Fruit fly (Drosophila melanogaster) whole organism, prepupa: ENCODE results near the gene CG31715.

Experiments
- Blimp-1 ChIP-seq: fragments of 200-800 bp; sonication (Bioruptor generic); optimal IDR thresholded peaks from 3 replicates; lab custom pipeline; 2017; ENCODE audit warnings: missing biosample characterization, missing genetic modification characterization, mild to moderate bottlenecking, moderate library complexity, missing genetic modification reagents
- CG10631 ChIP-seq: fragments of 200-800 bp; sonication (Bioruptor generic); optimal IDR thresholded peaks from 2 replicates; lab custom pipeline; 2016; ENCODE audit warnings: missing biosample characterization, missing genetic modification characterization
- CG10669 ChIP-seq: fragments of 200-800 bp; sonication (Bioruptor generic); optimal IDR thresholded peaks from 3 replicates; lab custom pipeline; 2018; ENCODE audit warnings: missing biosample characterization, mild to moderate bottlenecking, missing genetic modification characterization, moderate library complexity
- CG11294 ChIP-seq: fragments of 200-800 bp; sonication (Bioruptor generic); IDR thresholded peaks from 2 replicates; pipeline ENCODE4 v1.3.6; 2022; ENCODE audit warnings: missing biosample characterization, missing genetic modification characterization
- CG11762 ChIP-seq: fragments of 200-800 bp; sonication (Bioruptor generic); optimal IDR thresholded peaks from 3 replicates; lab custom pipeline; 2016; ENCODE audit warnings: missing biosample characterization, missing genetic modification characterization; ENCODE audit not compliant: insufficient read depth
- CG11902 ChIP-seq: fragments of 200-800 bp; sonication (Bioruptor generic); optimal IDR thresholded peaks from 3 replicates; lab custom pipeline; 2016; ENCODE audit warnings: missing biosample characterization, missing genetic modification characterization
- CG15336 ChIP-seq: fragments of 200-800 bp; sonication (Bioruptor generic); IDR thresholded peaks from 2 replicates; pipeline ENCODE4 v1.3.6; 2022; ENCODE audit warnings: missing biosample characterization, missing genetic modification characterization
- CG1621 ChIP-seq: fragments of 200-800 bp; sonication (Bioruptor generic); optimal IDR thresholded peaks from 3 replicates; lab custom pipeline; 2018; ENCODE audit warnings: missing biosample characterization, mild to moderate bottlenecking, missing genetic modification characterization
- CG16779 ChIP-seq: fragments of 200-800 bp; sonication (Bioruptor generic); optimal IDR thresholded peaks from 3 replicates; lab custom pipeline; 2017; ENCODE audit warnings: missing biosample characterization, mild to moderate bottlenecking, missing genetic modification characterization
- CG3032 ChIP-seq: fragments of 200-800 bp; optimal IDR thresholded peaks from 2 replicates; lab custom pipeline; 2019; ENCODE audit warnings: missing biosample characterization, mild to moderate bottlenecking, missing genetic modification characterization, moderate library complexity
- CG31627 ChIP-seq: fragments of 200-800 bp; sonication (Bioruptor generic); optimal IDR thresholded peaks from 3 replicates; lab custom pipeline; 2016; ENCODE audit warnings: missing biosample characterization, missing genetic modification characterization
- CG34406 ChIP-seq: fragments of 200-800 bp; sonication (Bioruptor generic); optimal IDR thresholded peaks from 3 replicates; lab custom pipeline; 2016; ENCODE audit warnings: missing biosample characterization, missing genetic modification characterization
- CG3919 ChIP-seq: fragments of 200-800 bp; sonication (Bioruptor generic); optimal IDR thresholded peaks from 3 replicates; lab custom pipeline; 2016; ENCODE audit warnings: missing biosample characterization, missing genetic modification characterization
- CG6163 ChIP-seq: fragments of 200-800 bp; sonication (Bioruptor generic); IDR thresholded peaks from 3 replicates; pipeline ENCODE4 v1.3.6; 2022; ENCODE audit warnings: missing biosample characterization, missing genetic modification characterization
- CG6276 ChIP-seq: fragments of 200-800 bp; sonication (Bioruptor generic); optimal IDR thresholded peaks from 2 replicates; lab custom pipeline; 2017; ENCODE audit warnings: missing biosample characterization, mild to moderate bottlenecking, missing genetic modification characterization
- CG6792 ChIP-seq: fragments of 200-800 bp; sonication (Bioruptor generic); optimal IDR thresholded peaks from 3 replicates; lab custom pipeline; 2016; ENCODE audit warnings: missing biosample characterization, missing genetic modification characterization
- CG6808 ChIP-seq: fragments of 200-800 bp; sonication (Bioruptor generic); optimal IDR thresholded peaks from 3 replicates; lab custom pipeline; 2017; ENCODE audit warnings: missing biosample characterization, missing genetic modification characterization, mild to moderate bottlenecking, moderate library complexity, missing genetic modification reagents
- CG6854 ChIP-seq: fragments of 200-800 bp; sonication (Bioruptor generic); optimal IDR thresholded peaks from 2 replicates; lab custom pipeline; 2017; ENCODE audit warnings: missing biosample characterization, mild to moderate bottlenecking, missing genetic modification characterization
- CG8119 ChIP-seq: fragments of 200-800 bp; sonication (Bioruptor generic); IDR thresholded peaks from 3 replicates; pipeline ENCODE4 v1.3.6; 2022; ENCODE audit warnings: missing biosample characterization, missing genetic modification characterization
- CG8319 ChIP-seq: fragments of 200-800 bp; sonication (Bioruptor generic); optimal IDR thresholded peaks from 3 replicates; lab custom pipeline; 2016; ENCODE audit warnings: missing biosample characterization, missing genetic modification characterization
- CG9139 ChIP-seq: fragments of 200-800 bp; sonication (Bioruptor generic); optimal IDR thresholded peaks from 3 replicates; lab custom pipeline; 2017; ENCODE audit warnings: missing biosample characterization, mild to moderate bottlenecking, missing genetic modification characterization
- Eip78C ChIP-seq: fragments of 200-800 bp; sonication (Bioruptor generic); peaks from one replicate; lab custom pipeline; 2016; ENCODE audit warnings: missing biosample characterization, missing genetic modification characterization
- Eip93F ChIP-seq: fragments of 200-800 bp; sonication (Bioruptor generic); optimal IDR thresholded peaks from 2 replicates; lab custom pipeline; 2016; ENCODE audit warnings: missing biosample characterization, mild to moderate bottlenecking, missing genetic modification characterization
- Ets21C ChIP-seq: fragments of 200-800 bp; sonication (Bioruptor generic); optimal IDR thresholded peaks from 3 replicates; lab custom pipeline; 2016; ENCODE audit warnings: missing biosample characterization, missing genetic modification characterization
- Gug ChIP-seq: fragments of 200-800 bp; sonication (Bioruptor generic); IDR thresholded peaks from 2 replicates; pipeline ENCODE4 v1.3.6; 2022; ENCODE audit warnings: missing biosample characterization, missing genetic modification characterization
- Hr38 ChIP-seq: sonication (Bioruptor generic); optimal IDR thresholded peaks from 2 replicates; lab custom pipeline; 2016; ENCODE audit warnings: missing biosample characterization, missing genetic modification characterization
- Hr39 ChIP-seq: fragments of 200-800 bp; sonication (Bioruptor generic); optimal IDR thresholded peaks from 2 replicates; lab custom pipeline; 2016; ENCODE audit warnings: missing biosample characterization, missing genetic modification characterization
- Hr4 ChIP-seq: fragments of 200-800 bp; sonication (Bioruptor generic); optimal IDR thresholded peaks from 3 replicates; lab custom pipeline; 2016; ENCODE audit warnings: missing biosample characterization, missing genetic modification characterization
- Lpt ChIP-seq: fragments of 200-800 bp; sonication (Bioruptor generic); optimal IDR thresholded peaks from 3 replicates; lab custom pipeline; 2016; ENCODE audit warnings: missing biosample characterization, missing genetic modification characterization
- Met ChIP-seq: fragments of 200-800 bp; sonication (Bioruptor generic); optimal IDR thresholded peaks from 3 replicates; lab custom pipeline; 2016; ENCODE audit warnings: missing biosample characterization, missing genetic modification characterization
- OdsH ChIP-seq: fragments of 200-800 bp; sonication (Bioruptor generic); optimal IDR thresholded peaks from 3 replicates; lab custom pipeline; 2016; ENCODE audit warnings: missing biosample characterization, missing genetic modification characterization
- Smox ChIP-seq: fragments of 200-800 bp; sonication (Bioruptor generic); optimal IDR thresholded peaks from 3 replicates; lab custom pipeline; 2016; ENCODE audit warnings: missing biosample characterization, missing genetic modification characterization
- Sox102F ChIP-seq: fragments of 200-800 bp; sonication (Bioruptor generic); optimal IDR thresholded peaks from 2 replicates; lab custom pipeline; 2016; ENCODE audit warnings: missing biosample characterization, mild to moderate bottlenecking, missing genetic modification characterization
- Sox14 ChIP-seq: fragments of 200-800 bp; sonication (Bioruptor generic); optimal IDR thresholded peaks from 3 replicates; lab custom pipeline; 2016; ENCODE audit warnings: missing biosample characterization, missing genetic modification characterization
- Sox15 ChIP-seq: fragments of 200-800 bp; sonication (Bioruptor generic); optimal IDR thresholded peaks from 3 replicates; lab custom pipeline; 2016; ENCODE audit warnings: missing biosample characterization, missing genetic modification characterization
- achi ChIP-seq: fragments of 200-800 bp; sonication (Bioruptor generic); optimal IDR thresholded peaks from 3 replicates; lab custom pipeline; 2016; ENCODE audit warnings: missing biosample characterization, missing genetic modification characterization
- acj6 ChIP-seq: fragments of 200-800 bp; sonication (Bioruptor generic); optimal IDR thresholded peaks from 3 replicates; lab custom pipeline; 2016; ENCODE audit warnings: missing biosample characterization, missing genetic modification characterization
- cyc ChIP-seq: fragments of 200-800 bp; sonication (Bioruptor generic); optimal IDR thresholded peaks from 3 replicates; lab custom pipeline; 2016; ENCODE audit warnings: missing biosample characterization, missing genetic modification characterization
- dac ChIP-seq: fragments of 200-800 bp; sonication (Bioruptor generic); optimal IDR thresholded peaks from 2 replicates; lab custom pipeline; 2017; ENCODE audit warnings: missing biosample characterization, mild to moderate bottlenecking, missing genetic modification characterization
- dsx ChIP-seq: fragments of 200-800 bp; optimal IDR thresholded peaks from 3 replicates; lab custom pipeline; 2019; ENCODE audit warnings: missing biosample characterization, mild to moderate bottlenecking, missing genetic modification characterization, moderate library complexity; ENCODE audit not compliant: poor library complexity, severe bottlenecking
- eg ChIP-seq: fragments of 200-800 bp; sonication (Bioruptor generic); IDR thresholded peaks from 3 replicates; pipeline ENCODE4 v1.3.6; 2022; ENCODE audit warnings: missing biosample characterization, missing genetic modification characterization
- esn ChIP-seq: fragments of 200-800 bp; sonication (Bioruptor generic); optimal IDR thresholded peaks from 2 replicates; lab custom pipeline; 2016; ENCODE audit warnings: missing biosample characterization, mild to moderate bottlenecking, missing genetic modification characterization, moderate library complexity
- fd59A ChIP-seq: fragments of 200-800 bp; sonication (Bioruptor generic); optimal IDR thresholded peaks from 2 replicates; lab custom pipeline; 2017; ENCODE audit warnings: missing biosample characterization, mild to moderate bottlenecking, missing genetic modification characterization, missing genetic modification reagents
- fd85E ChIP-seq: fragments of 200-800 bp; sonication (Bioruptor generic); optimal IDR thresholded peaks from 3 replicates; lab custom pipeline; 2016; ENCODE audit warnings: missing biosample characterization, missing genetic modification characterization
- fkh ChIP-seq: fragments of 200-800 bp; sonication (Bioruptor generic); optimal IDR thresholded peaks from 3 replicates; lab custom pipeline; 2017; ENCODE audit warnings: missing biosample characterization, mild to moderate bottlenecking, missing genetic modification characterization, moderate library complexity
- lz ChIP-seq: fragments of 200-800 bp; sonication (Bioruptor generic); optimal IDR thresholded peaks from 3 replicates; lab custom pipeline; 2016; ENCODE audit warnings: missing biosample characterization, missing genetic modification characterization
- net ChIP-seq: fragments of 200-800 bp; sonication (Bioruptor generic); optimal IDR thresholded peaks from 3 replicates; lab custom pipeline; 2016; ENCODE audit warnings: missing biosample characterization, missing genetic modification characterization
- pdm3 ChIP-seq: fragments of 200-800 bp; sonication (Bioruptor generic); optimal IDR thresholded peaks from 3 replicates; lab custom pipeline; 2016; ENCODE audit warnings: missing biosample characterization, missing genetic modification characterization
- salr ChIP-seq, 2 experiments: fragments of 200-800 bp; sonication (Bioruptor generic); optimal IDR thresholded peaks; 3 replicates each; lab custom pipeline; 2016 to 2018; ENCODE audit warnings: missing biosample characterization in 2 of 2, missing genetic modification characterization in 2 of 2, mild to moderate bottlenecking in 1 of 2
- ss ChIP-seq, 2 experiments: fragments of 200-800 bp; sonication (Bioruptor generic); optimal IDR thresholded peaks; 2 replicates in 1 of 2; 3 replicates in 1 of 2; lab custom pipeline; 2017 to 2018; ENCODE audit warnings: mild to moderate bottlenecking in 2 of 2, missing biosample characterization in 2 of 2, missing genetic modification characterization in 2 of 2, moderate library complexity in 1 of 2
- svp ChIP-seq: fragments of 200-800 bp; sonication (Bioruptor generic); peaks from one replicate; lab custom pipeline; 2016; ENCODE audit warnings: missing biosample characterization, missing genetic modification characterization
- vri ChIP-seq: fragments of 200-800 bp; sonication (Bioruptor generic); optimal IDR thresholded peaks from 3 replicates; lab custom pipeline; 2016; ENCODE audit warnings: missing biosample characterization, mild to moderate bottlenecking, missing genetic modification characterization

The CG31715 gene

dm6 chr2L:10381890-10382450 is 40.6 kb downstream of the CG31715 start, which contains the start of gene CG5096:
Gene CG5096, plus strand, starts transcription at chr2L:10382263.
- TF ChIP-seq CG1621 (tag; lab: Kevin White, UChicago) (no peak), esn (GFP tag; lab: Kevin White, UChicago) (peak; percentile 81), fkh (GFP tag; lab: Kevin White, UChicago) (peak; percentile 33), Smox (no peak), CG11902 (GFP tag; lab: Kevin White, UChicago) (peak; percentile 14), CG15336 (GFP tag; lab: Robert Waterston, UW) (peak; percentile 67), OdsH (peak; percentile 55), CG16779 (tag; lab: Kevin White, UChicago) (no peak), Hr38 (GFP tag; lab: Kevin White, UChicago) (no peak), dac (GFP tag; lab: Kevin White, UChicago) (no peak), CG6792 (GFP tag; lab: Kevin White, UChicago) (peak; percentile 69), CG34406 (GFP tag; lab: Kevin White, UChicago) (peak; percentile 73), CG6276 (GFP tag; lab: Kevin White, UChicago) (no peak), Sox14 (GFP tag; lab: Kevin White, UChicago) (peak; percentile 63), CG31627 (GFP tag; lab: Kevin White, UChicago) (peak; percentile 59), fd59A (GFP tag; lab: Kevin White, UChicago) (no peak), ss (GFP tag; optimal IDR thresholded peaks at IDR 0.05; lab: Kevin White, UChicago) (no peak), CG6854 (GFP tag; lab: Kevin White, UChicago) (no peak), achi (GFP tag; lab: Kevin White, UChicago) (no peak), CG3919 (GFP tag; lab: Kevin White, UChicago) (no peak), Eip93F (peak; percentile 81), CG8319 (GFP tag; lab: Kevin White, UChicago) (peak; percentile 36), lz (peak; percentile 66), net (GFP tag; lab: Kevin White, UChicago) (no peak), Hr39 (GFP tag; lab: Kevin White, UChicago) (no peak), CG11762 (GFP tag; lab: Kevin White, UChicago) (peak; percentile 34), vri (GFP tag; lab: Kevin White, UChicago) (no peak), eg (GFP tag; lab: Robert Waterston, UW) (no peak), CG10669 (peak; percentile 51), Met (GFP tag; lab: Kevin White, UChicago) (peak; percentile 80), Blimp-1 (GFP tag; lab: Kevin White, UChicago) (no peak), Gug (GFP tag; lab: Robert Waterston, UW) (no peak; the same call in 1 of the 2 replicates), Sox102F (GFP tag; lab: Kevin White, UChicago) (no peak), CG9139 (GFP tag; lab: Kevin White, UChicago) (no peak), Eip78C (peak; percentile 92), CG10631 (GFP tag; lab: Kevin White, UChicago) (peak; percentile 43), Sox15 (GFP tag; lab: Kevin White, UChicago) (no peak), pdm3 (no peak), Hr4 (GFP tag; lab: Kevin White, UChicago) (peak; percentile 54), Lpt (GFP tag; lab: Kevin White, UChicago) (no peak), CG11294 (GFP tag; lab: Robert Waterston, UW) (no peak), acj6 (GFP tag; lab: Kevin White, UChicago) (peak; percentile 60), CG3032 (tag; lab: Kevin White, UChicago) (peak; percentile 39), cyc (GFP tag; lab: Kevin White, UChicago) (peak; percentile 64), svp (no peak), fd85E (GFP tag; lab: Kevin White, UChicago) (no peak), dsx (GFP tag; lab: Kevin White, UChicago) (peak; percentile 29), CG8119 (GFP tag; lab: Robert Waterston, UW) (no peak; the same call in 1 of the 3 replicates), salr (GFP tag; optimal IDR thresholded peaks at IDR 0.05; lab: Kevin White, UChicago) (no peak), CG6163 (GFP tag; lab: Robert Waterston, UW) (no peak), Ets21C (GFP tag; lab: Kevin White, UChicago) (peak; percentile 37), CG6808 (no peak)
